Worm (Caenorhabditis elegans) whole organism, L1 larva: ENCODE data around the gene F52C12.2.

Experiments
- C16A3.4 ChIP-seq: fragments of 150-350 bp; optimal IDR thresholded peaks from 2 replicates; lab custom pipeline; 2014; ENCODE audit warnings: missing biosample characterization, missing genetic modification characterization
- F16B12.6 ChIP-seq: fragments of 150-350 bp; optimal IDR thresholded peaks from 2 replicates; lab custom pipeline; 2014; ENCODE audit warnings: missing biosample characterization, missing genetic modification characterization
- Y116A8C.19 ChIP-seq: sonication (generic microtip); optimal IDR thresholded peaks from 2 replicates; lab custom pipeline; 2016; ENCODE audit warnings: missing compliant biosample characterization, missing genetic modification characterization, borderline replicate concordance
- ama-1 ChIP-seq: fragments of 150-350 bp; optimal IDR thresholded peaks from 2 replicates; lab custom pipeline; 2014
- blmp-1 ChIP-seq: fragments of 150-350 bp; optimal IDR thresholded peaks from 2 replicates; lab custom pipeline; 2014; ENCODE audit warnings: missing biosample characterization, missing genetic modification characterization
- ceh-63 ChIP-seq: fragments of 200-800 bp; sonication (Bioruptor generic); optimal IDR thresholded peaks from 2 replicates; lab custom pipeline; 2018; ENCODE audit warnings: mild to moderate bottlenecking, missing genetic modification characterization, missing compliant biosample characterization
- ceh-90 ChIP-seq: sonication (generic microtip); optimal IDR thresholded peaks from 2 replicates; lab custom pipeline; 2016; ENCODE audit warnings: missing genetic modification characterization, missing compliant biosample characterization
- ces-1 ChIP-seq: fragments of 150-350 bp; optimal IDR thresholded peaks from 2 replicates; lab custom pipeline; 2014; ENCODE audit warnings: missing biosample characterization, missing genetic modification reagents, missing genetic modification characterization
- dpl-1 ChIP-seq, 3 experiments: fragments of 150-350 bp in 2 of 3; sonication (generic microtip) in 1 of 3; optimal IDR thresholded peaks; 2 replicates each; lab custom pipeline; 2014 to 2017; ENCODE audit warnings: missing biosample characterization in 3 of 3, missing genetic modification characterization in 3 of 3, missing genetic modification reagents in 3 of 3
- dsc-1 ChIP-seq: sonication (generic microtip); optimal IDR thresholded peaks from 2 replicates; lab custom pipeline; 2016; ENCODE audit warnings: mild to moderate bottlenecking, missing genetic modification characterization, missing compliant biosample characterization
- efl-1 ChIP-seq, 4 experiments: fragments of 150-350 bp; optimal IDR thresholded peaks in 3 of 4; peaks in 1 of 4; 1 replicate in 1 of 4; 2 replicates in 3 of 4; lab custom pipeline; 2014; ENCODE audit warnings: missing biosample characterization in 2 of 4, missing genetic modification characterization in 2 of 4, missing genetic modification reagents in 2 of 4
- ets-5 ChIP-seq: fragments of 200-800 bp; sonication (Bioruptor generic); IDR thresholded peaks from 2 replicates; pipeline ENCODE4 v1.3.6; 2022; ENCODE audit warnings: missing genetic modification characterization, missing compliant biosample characterization
- hpl-2 ChIP-seq: fragments of 150-350 bp; optimal IDR thresholded peaks from 2 replicates; lab custom pipeline; 2014; ENCODE audit warnings: missing biosample characterization, missing genetic modification reagents, missing genetic modification characterization
- irx-1 ChIP-seq: sonication (generic microtip); optimal IDR thresholded peaks from 2 replicates; lab custom pipeline; 2016; ENCODE audit warnings: missing genetic modification characterization, missing compliant biosample characterization
- isw-1 ChIP-seq: fragments of 200-800 bp; sonication (Bioruptor generic); IDR thresholded peaks from 2 replicates; pipeline ENCODE4 v1.3.6; 2022; ENCODE audit warnings: missing genetic modification characterization, missing compliant biosample characterization
- jun-1 ChIP-seq: fragments of 150-350 bp; optimal IDR thresholded peaks from 2 replicates; lab custom pipeline; 2014; ENCODE audit warnings: missing biosample characterization, missing genetic modification reagents, missing genetic modification characterization
- lin-14 ChIP-seq: fragments of 200-800 bp; sonication (Bioruptor generic); optimal IDR thresholded peaks from 2 replicates; lab custom pipeline; 2018; ENCODE audit warnings: mild to moderate bottlenecking, missing genetic modification characterization, moderate library complexity, missing compliant biosample characterization
- lir-3 ChIP-seq: sonication (generic microtip); optimal IDR thresholded peaks from 2 replicates; lab custom pipeline; 2016; ENCODE audit warnings: mild to moderate bottlenecking, missing genetic modification characterization, moderate library complexity, missing compliant biosample characterization; ENCODE audit not compliant: poor library complexity
- mef-2 ChIP-seq: fragments of 150-350 bp; optimal IDR thresholded peaks from 2 replicates; lab custom pipeline; 2014; ENCODE audit warnings: missing biosample characterization, missing genetic modification characterization
- nhr-11 ChIP-seq: fragments of 150-350 bp; optimal IDR thresholded peaks from 2 replicates; lab custom pipeline; 2014; ENCODE audit warnings: missing biosample characterization, missing genetic modification characterization
- nhr-12 ChIP-seq: sonication (generic microtip); optimal IDR thresholded peaks from 2 replicates; lab custom pipeline; 2017; ENCODE audit warnings: missing biosample characterization, missing genetic modification characterization
- nhr-19 ChIP-seq: fragments of 200-800 bp; sonication (Bioruptor generic); conservative IDR thresholded peaks from 2 replicates; pipeline ENCODE4 v1.3.6; 2022; ENCODE audit warnings: missing genetic modification characterization, missing compliant biosample characterization
- nhr-237 ChIP-seq: fragments of 150-350 bp; optimal IDR thresholded peaks from 2 replicates; lab custom pipeline; 2014; ENCODE audit warnings: missing biosample characterization, missing genetic modification characterization
- nhr-28 ChIP-seq: fragments of 150-350 bp; optimal IDR thresholded peaks from 2 replicates; lab custom pipeline; 2014; ENCODE audit warnings: missing biosample characterization, missing genetic modification characterization
- nhr-71 ChIP-seq: sonication (generic microtip); optimal IDR thresholded peaks from 2 replicates; lab custom pipeline; 2016; ENCODE audit warnings: mild to moderate bottlenecking, missing genetic modification characterization, moderate library complexity, missing compliant biosample characterization
- nhr-84 ChIP-seq: sonication (generic microtip); optimal IDR thresholded peaks from 2 replicates; lab custom pipeline; 2017; ENCODE audit warnings: missing biosample characterization, missing genetic modification characterization
- nhr-85 ChIP-seq: sonication (generic microtip); peaks from one replicate; lab custom pipeline; 2016; ENCODE audit warnings: missing genetic modification characterization, inconsistent platforms, missing compliant biosample characterization
- nhr-90 ChIP-seq: sonication (generic microtip); optimal IDR thresholded peaks from 2 replicates; lab custom pipeline; 2016; ENCODE audit warnings: mild to moderate bottlenecking, missing genetic modification characterization, missing compliant biosample characterization; ENCODE audit not compliant: poor library complexity
- pax-3 ChIP-seq: fragments of 200-800 bp; sonication (Bioruptor generic); optimal IDR thresholded peaks from 2 replicates; lab custom pipeline; 2018; ENCODE audit warnings: mild to moderate bottlenecking, missing genetic modification characterization, moderate library complexity, missing compliant biosample characterization
- pqm-1 ChIP-seq: sonication (generic microtip); optimal IDR thresholded peaks from 3 replicates; lab custom pipeline; 2017; ENCODE audit warnings: missing biosample characterization, missing genetic modification characterization
- sptf-1 ChIP-seq: fragments of 150-350 bp; optimal IDR thresholded peaks from 2 replicates; lab custom pipeline; 2014; ENCODE audit warnings: missing biosample characterization, missing genetic modification characterization
- sup-37 ChIP-seq: fragments of 200-800 bp; sonication (Bioruptor generic); optimal IDR thresholded peaks from 2 replicates; lab custom pipeline; 2018; ENCODE audit warnings: mild to moderate bottlenecking, missing genetic modification characterization, missing compliant biosample characterization
- swsn-7 ChIP-seq: sonication (generic microtip); optimal IDR thresholded peaks from 2 replicates; lab custom pipeline; 2016; ENCODE audit warnings: missing genetic modification characterization, missing compliant biosample characterization
- unc-30 ChIP-seq: sonication (generic microtip); optimal IDR thresholded peaks from 2 replicates; lab custom pipeline; 2017; ENCODE audit warnings: missing biosample characterization, missing genetic modification characterization
- unc-62 ChIP-seq: fragments of 150-350 bp; optimal IDR thresholded peaks from 2 replicates; lab custom pipeline; 2014; ENCODE audit warnings: missing biosample characterization, missing genetic modification reagents, missing genetic modification characterization
- vab-15 ChIP-seq: sonication (generic microtip); optimal IDR thresholded peaks from 2 replicates; lab custom pipeline; 2017; ENCODE audit warnings: missing genotype, mild to moderate bottlenecking, missing genetic modification characterization, missing compliant biosample characterization
- zip-4 ChIP-seq: fragments of 200-800 bp; sonication (Bioruptor generic); optimal IDR thresholded peaks from 2 replicates; lab custom pipeline; 2018; ENCODE audit warnings: mild to moderate bottlenecking, missing genetic modification characterization, moderate library complexity, missing compliant biosample characterization
- ztf-11 ChIP-seq, 2 experiments: sonication (generic microtip); optimal IDR thresholded peaks; 2 replicates each; lab custom pipeline; 2016 to 2017; ENCODE audit warnings: missing genetic modification characterization in 2 of 2, missing biosample characterization in 1 of 2, missing compliant biosample characterization in 1 of 2
- ztf-4 ChIP-seq: fragments of 150-350 bp; optimal IDR thresholded peaks from 2 replicates; lab custom pipeline; 2014; ENCODE audit warnings: missing biosample characterization, missing genetic modification characterization

Gene F52C12.2

ce11 chrIV:1956411-1956810, 3.0 kb downstream of the F52C12.2 start, which contains the start of gene F52C12.6:
Gene F52C12.6, plus strand, starts transcription at chrIV:1956711.
- no peak for TF ChIP-seq nhr-28
- TF ChIP-seq ztf-4 (tag; lab: Kevin White, UChicago), result no peak
- no peak for TF ChIP-seq sup-37 (GFP tag; lab: Kevin White, UChicago)
- no peak for TF ChIP-seq pax-3 (tag; lab: Kevin White, UChicago)
- TF ChIP-seq nhr-71 (tag; lab: Kevin White, UChicago), result no peak
- no peak for TF ChIP-seq F16B12.6 (tag; lab: Kevin White, UChicago)
- no peak for TF ChIP-seq vab-15 (tag; lab: Kevin White, UChicago)
- TF ChIP-seq lin-14, result no peak
- TF ChIP-seq nhr-90, result no peak
- TF ChIP-seq isw-1 (GFP tag; lab: Robert Waterston, UW), result no peak
- TF ChIP-seq nhr-12 (tag; lab: Kevin White, UChicago), result no peak

- TF ChIP-seq Y116A8C.19 (tag; lab: Kevin White, UChicago) (no peak), ceh-63 (GFP tag; lab: Kevin White, UChicago) (no peak), ztf-11 (tag; optimal IDR thresholded peaks at IDR 0.05; lab: Kevin White, UChicago) (no peak), unc-62 (GFP tag; lab: Kevin White, UChicago) (no peak), ceh-90 (no peak), C16A3.4 (tag; lab: Kevin White, UChicago) (no peak), nhr-12 (tag; lab: Kevin White, UChicago) (no peak), pqm-1 (no peak), nhr-84 (tag; lab: Kevin White, UChicago) (no peak), ets-5 (GFP tag; lab: Robert Waterston, UW) (no peak), zip-4 (no peak), lir-3 (no peak), dpl-1 (GFP tag; optimal IDR thresholded peaks at IDR 0.05; lab: Kevin White, UChicago) (no peak), nhr-85 (tag; lab: Kevin White, UChicago) (no peak), jun-1 (tag; lab: Kevin White, UChicago) (no peak), unc-30 (tag; lab: Kevin White, UChicago) (no peak), nhr-11 (tag; lab: Kevin White, UChicago) (no peak)
Measured at ce11 chrIV:1959554-1959953, 6.2 kb downstream of the F52C12.2 start, which contains the start of gene tdpo-1. Gene tdpo-1, plus strand, starts transcription at chrIV:1959854.

ce11 chrIV:1963247-1963646, 9.9 kb downstream of the F52C12.2 start, which contains the start of gene ulp-3:
Gene ulp-3, plus strand, starts transcription at chrIV:1963634.
- TF ChIP-seq hpl-2 (no peak), efl-1 (optimal IDR thresholded peaks at IDR 0.05; lab: Kevin White, UChicago) (no peak), efl-1 (GFP tag; optimal IDR thresholded peaks at IDR 0.05 in 1 of 2; lab: Kevin White, UChicago) (peak in 1 of 2 experiments; percentile 65)

ce11 chrIV:1964057-1964456, 10.7 kb downstream of the F52C12.2 start:
- TF ChIP-seq blmp-1 (tag; lab: Kevin White, UChicago) (no peak), Y116A8C.19 (tag; lab: Kevin White, UChicago) (no peak), dsc-1 (tag; lab: Kevin White, UChicago) (no peak), nhr-71 (tag; lab: Kevin White, UChicago) (no peak), ama-1 (no peak), sup-37 (GFP tag; lab: Kevin White, UChicago) (no peak), ztf-4 (tag; lab: Kevin White, UChicago) (no peak), nhr-19 (no peak), irx-1 (tag; lab: Kevin White, UChicago) (no peak), vab-15 (tag; lab: Kevin White, UChicago) (no peak), zip-4 (no peak), ces-1 (no peak), sptf-1 (tag; lab: Kevin White, UChicago) (no peak), lir-3 (no peak), nhr-237 (no peak), mef-2 (tag; lab: Kevin White, UChicago) (no peak), swsn-7 (tag; lab: Kevin White, UChicago) (no peak), jun-1 (tag; lab: Kevin White, UChicago) (no peak), ztf-11 (tag; optimal IDR thresholded peaks at IDR 0.05; lab: Kevin White, UChicago) (no peak)
